Fruit fly (Drosophila melanogaster) whole organism, embryonic: Measurements from ENCODE around the gene VhaM9.7-c.

Experiments
- B-H1 ChIP-seq: fragments of 200-800 bp; sonication (Bioruptor generic); IDR thresholded peaks from 3 replicates; pipeline ENCODE4 v1.3.6; 2022; ENCODE audit warnings: missing biosample characterization, missing genetic modification characterization
- BtbVII ChIP-seq: fragments of 200-800 bp; sonication (Bioruptor generic); optimal IDR thresholded peaks from 3 replicates; lab custom pipeline; 2017; ENCODE audit warnings: missing biosample characterization, mild to moderate bottlenecking, missing genetic modification characterization
- CG10147 ChIP-seq: fragments of 200-800 bp; sonication (Bioruptor generic); optimal IDR thresholded peaks from 2 replicates; lab custom pipeline; 2019; ENCODE audit warnings: missing biosample characterization, mild to moderate bottlenecking, missing genetic modification characterization, moderate library complexity
- CG10274 ChIP-seq: fragments of 200-800 bp; sonication (Bioruptor generic); optimal IDR thresholded peaks from 3 replicates; lab custom pipeline; 2017; ENCODE audit warnings: missing biosample characterization, mild to moderate bottlenecking, missing genetic modification characterization
- CG11560 ChIP-seq: fragments of 200-800 bp; sonication (Bioruptor generic); IDR thresholded peaks from 3 replicates; pipeline ENCODE4 v1.3.6; 2022; ENCODE audit warnings: missing biosample characterization, missing genetic modification characterization
- CG12155 ChIP-seq: fragments of 200-800 bp; sonication (Bioruptor generic); optimal IDR thresholded peaks from 3 replicates; lab custom pipeline; 2016; ENCODE audit warnings: missing biosample characterization, missing genetic modification characterization
- CG14050 ChIP-seq: fragments of 200-800 bp; sonication (Bioruptor generic); IDR thresholded peaks from 3 replicates; pipeline ENCODE4 v1.3.6; 2022; ENCODE audit warnings: missing biosample characterization, missing genetic modification characterization
- CG15514 ChIP-seq: fragments of 200-800 bp; sonication (Bioruptor generic); optimal IDR thresholded peaks from 3 replicates; lab custom pipeline; 2017; ENCODE audit warnings: missing biosample characterization, missing genetic modification characterization, mild to moderate bottlenecking, moderate library complexity, missing genetic modification reagents
- CG17385 ChIP-seq: fragments of 200-800 bp; sonication (Bioruptor generic); optimal IDR thresholded peaks from 3 replicates; lab custom pipeline; 2018; ENCODE audit warnings: missing biosample characterization, mild to moderate bottlenecking, missing genetic modification characterization
- CG17802 ChIP-seq: fragments of 200-800 bp; sonication (Bioruptor generic); optimal IDR thresholded peaks from 2 replicates; lab custom pipeline; 2018; ENCODE audit warnings: missing biosample characterization, mild to moderate bottlenecking, missing genetic modification characterization, moderate library complexity
- CG2120 ChIP-seq: fragments of 200-800 bp; sonication (Bioruptor generic); optimal IDR thresholded peaks from 3 replicates; lab custom pipeline; 2016; ENCODE audit warnings: missing biosample characterization, missing genetic modification characterization
- CG2712 ChIP-seq: fragments of 200-800 bp; optimal IDR thresholded peaks from 3 replicates; lab custom pipeline; 2019; ENCODE audit warnings: missing biosample characterization, mild to moderate bottlenecking, missing genetic modification characterization, moderate library complexity
- CG33213 ChIP-seq: fragments of 200-800 bp; sonication (Bioruptor generic); optimal IDR thresholded peaks from 3 replicates; lab custom pipeline; 2016; ENCODE audit warnings: missing biosample characterization, missing genetic modification characterization
- CG3407 ChIP-seq: fragments of 200-800 bp; sonication (Bioruptor generic); optimal IDR thresholded peaks from 2 replicates; lab custom pipeline; 2018; ENCODE audit warnings: missing biosample characterization, mild to moderate bottlenecking, missing genetic modification characterization
- CG43689 ChIP-seq: fragments of 200-800 bp; sonication (Bioruptor generic); IDR thresholded peaks from 2 replicates; pipeline ENCODE4 v1.3.6; 2022; ENCODE audit warnings: missing biosample characterization, missing genetic modification characterization
- CG4707 ChIP-seq: fragments of 200-800 bp; sonication (Bioruptor generic); optimal IDR thresholded peaks from 2 replicates; lab custom pipeline; 2018; ENCODE audit warnings: missing biosample characterization, mild to moderate bottlenecking, missing genetic modification characterization, moderate library complexity
- CG4854 ChIP-seq: fragments of 200-800 bp; sonication (Bioruptor generic); optimal IDR thresholded peaks from 2 replicates; lab custom pipeline; 2016; ENCODE audit warnings: missing biosample characterization, missing genetic modification characterization, inconsistent platforms
- CG6813 ChIP-seq: fragments of 200-800 bp; sonication (Bioruptor generic); optimal IDR thresholded peaks from 2 replicates; lab custom pipeline; 2017; ENCODE audit warnings: missing biosample characterization, missing genetic modification characterization, mild to moderate bottlenecking, moderate library complexity, missing genetic modification reagents
- CG7987 ChIP-seq: fragments of 200-800 bp; sonication (Bioruptor generic); optimal IDR thresholded peaks from 2 replicates; lab custom pipeline; 2018; ENCODE audit warnings: missing biosample characterization, mild to moderate bottlenecking, missing genetic modification characterization, moderate library complexity
- CG8388 ChIP-seq: fragments of 200-800 bp; sonication (Bioruptor generic); optimal IDR thresholded peaks from 2 replicates; lab custom pipeline; 2019; ENCODE audit warnings: missing biosample characterization, mild to moderate bottlenecking, missing genetic modification characterization, moderate library complexity
- Chrac-16 ChIP-seq: fragments of 200-800 bp; sonication (Bioruptor generic); optimal IDR thresholded peaks from 3 replicates; lab custom pipeline; 2016; ENCODE audit warnings: missing biosample characterization, missing genetic modification characterization
- Dll ChIP-seq: fragments of 200-800 bp; sonication (Bioruptor generic); IDR thresholded peaks from 4 replicates; pipeline ENCODE4 v1.3.6; 2022; ENCODE audit warnings: missing biosample characterization, missing genetic modification characterization; ENCODE audit not compliant: partially characterized antibody
- Dp ChIP-seq: fragments of 200-800 bp; sonication (Bioruptor generic); optimal IDR thresholded peaks from 2 replicates; lab custom pipeline; 2018; ENCODE audit warnings: missing biosample characterization, mild to moderate bottlenecking, missing genetic modification characterization, moderate library complexity
- Fer3 ChIP-seq: fragments of 200-800 bp; sonication (Bioruptor generic); optimal IDR thresholded peaks from 2 replicates; lab custom pipeline; 2018; ENCODE audit warnings: missing biosample characterization, mild to moderate bottlenecking, missing genetic modification characterization, moderate library complexity
- Gug ChIP-seq: fragments of 200-800 bp; sonication (Bioruptor generic); IDR thresholded peaks from 4 replicates; pipeline ENCODE4 v1.3.6; 2022; ENCODE audit warnings: missing biosample characterization, missing genetic modification characterization
- HHEX ChIP-seq: fragments of 200-800 bp; sonication (Bioruptor generic); optimal IDR thresholded peaks from 3 replicates; lab custom pipeline; 2017; ENCODE audit warnings: missing biosample characterization, mild to moderate bottlenecking, missing genetic modification characterization, missing genetic modification reagents
- HmgZ ChIP-seq: fragments of 200-800 bp; sonication (Bioruptor generic); optimal IDR thresholded peaks from 2 replicates; lab custom pipeline; 2018; ENCODE audit warnings: missing biosample characterization, mild to moderate bottlenecking, missing genetic modification characterization
- MBD-R2 ChIP-seq: fragments of 200-800 bp; sonication (Bioruptor generic); IDR thresholded peaks from 2 replicates; pipeline ENCODE4 v1.3.6; 2022; ENCODE audit warnings: missing biosample characterization, missing genetic modification characterization
- Mad ChIP-seq: fragments of 200-800 bp; sonication (Bioruptor generic); optimal IDR thresholded peaks from 2 replicates; lab custom pipeline; 2016; ENCODE audit warnings: missing biosample characterization, missing genetic modification characterization
- Scr ChIP-seq: fragments of 200-800 bp; sonication (Bioruptor generic); IDR thresholded peaks from 2 replicates; pipeline ENCODE4 v1.3.6; 2022; ENCODE audit warnings: missing biosample characterization, missing genetic modification characterization; ENCODE audit not compliant: partially characterized antibody
- Sry-β ChIP-seq: fragments of 200-800 bp; sonication (Bioruptor generic); optimal IDR thresholded peaks from 2 replicates; lab custom pipeline; 2018; ENCODE audit warnings: missing biosample characterization, mild to moderate bottlenecking, missing genetic modification characterization, moderate library complexity
- Tbp ChIP-seq: fragments of >200 bp; optimal IDR thresholded peaks from 2 replicates; lab custom pipeline; 2018; ENCODE audit warnings: missing biosample characterization, missing genetic modification characterization
- Trl ChIP-seq, 3 experiments: fragments of >200 bp in 2 of 3; fragments of 200-800 bp in 1 of 3; sonication (Bioruptor generic) in 1 of 3; optimal IDR thresholded peaks; 2 replicates in 1 of 3; 3 replicates in 2 of 3; lab custom pipeline; 2016 to 2017; ENCODE audit warnings: missing biosample characterization in 1 of 3, missing genetic modification characterization in 1 of 3
- Xrp1 ChIP-seq: fragments of 200-800 bp; sonication (Bioruptor generic); IDR thresholded peaks from 2 replicates; pipeline ENCODE4 v1.3.6; 2022; ENCODE audit warnings: missing biosample characterization, missing genetic modification characterization
- btn ChIP-seq: fragments of 200-800 bp; sonication (Bioruptor generic); optimal IDR thresholded peaks from 2 replicates; lab custom pipeline; 2016; ENCODE audit warnings: missing biosample characterization, missing genetic modification characterization
- caup ChIP-seq: fragments of 200-800 bp; sonication (Bioruptor generic); optimal IDR thresholded peaks from 3 replicates; lab custom pipeline; 2017; ENCODE audit warnings: missing biosample characterization, mild to moderate bottlenecking, missing genetic modification characterization, moderate library complexity; ENCODE audit not compliant: severe bottlenecking
- ems ChIP-seq: fragments of 200-800 bp; sonication (Bioruptor generic); optimal IDR thresholded peaks from 3 replicates; lab custom pipeline; 2016; ENCODE audit warnings: missing biosample characterization, missing genetic modification characterization
- eyg ChIP-seq: fragments of 200-800 bp; sonication (Bioruptor generic); optimal IDR thresholded peaks from 3 replicates; lab custom pipeline; 2016; ENCODE audit warnings: missing biosample characterization, missing genetic modification characterization
- gem ChIP-seq: fragments of 200-800 bp; sonication (Bioruptor generic); optimal IDR thresholded peaks from 2 replicates; lab custom pipeline; 2019; ENCODE audit warnings: missing biosample characterization, mild to moderate bottlenecking, missing genetic modification characterization, moderate library complexity
- insv ChIP-seq, 2 experiments: fragments of 200-800 bp; sonication (Bioruptor generic); optimal IDR thresholded peaks; 3 replicates each; lab custom pipeline; 2016 to 2018; ENCODE audit warnings: missing biosample characterization in 2 of 2, missing genetic modification characterization in 2 of 2
- inv ChIP-seq: fragments of 200-800 bp; sonication (Bioruptor generic); IDR thresholded peaks from 2 replicates; pipeline ENCODE4 v1.3.6; 2022; ENCODE audit warnings: missing biosample characterization, missing genetic modification characterization; ENCODE audit not compliant: partially characterized antibody
- ken ChIP-seq: fragments of 200-800 bp; sonication (Bioruptor generic); IDR thresholded peaks from 3 replicates; pipeline ENCODE4 v1.3.6; 2022; ENCODE audit warnings: missing biosample characterization, missing genetic modification characterization
- knrl ChIP-seq: fragments of 200-800 bp; sonication (Bioruptor generic); IDR thresholded peaks from 3 replicates; pipeline ENCODE4 v1.3.6; 2022; ENCODE audit warnings: missing biosample characterization, missing genetic modification characterization; ENCODE audit not compliant: partially characterized antibody
- pnt ChIP-seq: fragments of 200-800 bp; sonication (Bioruptor generic); optimal IDR thresholded peaks from 3 replicates; lab custom pipeline; 2016; ENCODE audit warnings: missing biosample characterization, missing genetic modification characterization
- pum ChIP-seq: fragments of 200-800 bp; sonication (Bioruptor generic); optimal IDR thresholded peaks from 2 replicates; lab custom pipeline; 2016; ENCODE audit warnings: missing biosample characterization, missing genetic modification characterization
- run ChIP-seq: fragments of 200-800 bp; sonication (Bioruptor generic); optimal IDR thresholded peaks from 3 replicates; lab custom pipeline; 2018; ENCODE audit warnings: missing biosample characterization, mild to moderate bottlenecking, missing genetic modification characterization
- salm ChIP-seq: fragments of 200-800 bp; sonication (Bioruptor generic); optimal IDR thresholded peaks from 2 replicates; lab custom pipeline; 2018; ENCODE audit warnings: missing biosample characterization, mild to moderate bottlenecking, missing genetic modification characterization
- sna ChIP-seq: fragments of 200-800 bp; sonication (Bioruptor generic); IDR thresholded peaks from 2 replicates; pipeline ENCODE4 v1.3.6; 2022; ENCODE audit warnings: missing biosample characterization, missing genetic modification characterization; ENCODE audit not compliant: partially characterized antibody
- sqz ChIP-seq: fragments of 200-800 bp; sonication (Bioruptor generic); optimal IDR thresholded peaks from 3 replicates; lab custom pipeline; 2018; ENCODE audit warnings: missing biosample characterization, mild to moderate bottlenecking, missing genetic modification characterization
- unc-4 ChIP-seq: fragments of 200-800 bp; sonication (Bioruptor generic); IDR thresholded peaks from 2 replicates; pipeline ENCODE4 v1.3.6; 2022; ENCODE audit warnings: missing biosample characterization, missing genetic modification characterization; ENCODE audit not compliant: partially characterized antibody

The VhaM9.7-c gene

DNA sequence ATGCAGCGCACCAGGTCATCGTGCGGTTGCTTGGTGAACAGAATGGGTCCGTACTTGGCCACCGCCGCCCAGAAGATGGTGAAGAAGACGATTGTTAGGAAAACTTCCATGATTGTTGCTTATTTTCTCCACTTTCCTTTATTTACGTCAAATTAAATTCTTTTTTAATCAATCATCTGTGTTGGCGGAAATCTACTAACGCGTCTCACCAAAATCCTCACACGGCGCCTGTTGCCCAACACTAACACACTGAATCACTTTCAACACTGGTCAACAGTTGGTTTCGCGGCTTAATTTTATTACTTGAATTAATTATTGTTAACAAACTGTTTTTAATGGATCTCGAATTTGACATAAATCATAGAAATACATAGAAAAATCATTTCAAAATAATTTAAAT lies at the start of gene VhaM9.7-c (continued):
- TF ChIP-seq caup (GFP tag; lab: Kevin White, UChicago) (peak; percentile 43), sna (GFP tag; lab: Robert Waterston, UW) (no peak), CG43689 (GFP tag; lab: Robert Waterston, UW) (no peak), ken (GFP tag; lab: Robert Waterston, UW) (no peak), CG14050 (GFP tag; lab: Robert Waterston, UW) (no peak), CG7987 (GFP tag; lab: Kevin White, UChicago) (peak; percentile 39), Mad (peak; percentile 11), CG11560 (tag; lab: Robert Waterston, UW) (no peak), pum (GFP tag; lab: Kevin White, UChicago) (no peak), CG8388 (GFP tag; lab: Kevin White, UChicago) (no peak), unc-4 (GFP tag; lab: Robert Waterston, UW) (no peak), Sry-β (GFP tag; lab: Kevin White, UChicago) (no peak), insv (GFP tag; optimal IDR thresholded peaks at IDR 0.05; lab: Kevin White, UChicago) (no peak), MBD-R2 (GFP tag; lab: Robert Waterston, UW) (peak; percentile 91), CG10274 (GFP tag; lab: Kevin White, UChicago) (no peak), Dp (GFP tag; lab: Kevin White, UChicago) (peak; percentile 80), CG3407 (GFP tag; lab: Kevin White, UChicago) (no peak), Gug (GFP tag; lab: Robert Waterston, UW) (no peak), Dll (GFP tag; lab: Robert Waterston, UW) (0 out of 4 replicates have a peak, but pooled peaks have one; percentile 16), Fer3 (tag; lab: Kevin White, UChicago) (peak; percentile 22), CG33213 (GFP tag; lab: Kevin White, UChicago) (peak; percentile 47), Chrac-16 (peak; percentile 29), CG10147 (GFP tag; lab: Kevin White, UChicago) (no peak), Trl (optimal IDR thresholded peaks at IDR 0.05; lab: Kevin White, UChicago) (no peak), Trl (GFP tag; optimal IDR thresholded peaks at IDR 0.05; lab: Kevin White, UChicago) (peak; percentile 22), run (tag; lab: Kevin White, UChicago) (no peak), CG17385 (GFP tag; lab: Kevin White, UChicago) (peak; percentile 56), B-H1 (no peak), sqz (peak; percentile 6), HmgZ (tag; lab: Kevin White, UChicago) (peak; percentile 60), btn (GFP tag; lab: Kevin White, UChicago) (no peak), CG17802 (tag; lab: Kevin White, UChicago) (no peak), CG6813 (GFP tag; lab: Kevin White, UChicago) (no peak), CG2120 (GFP tag; lab: Kevin White, UChicago) (peak; percentile 70), eyg (no peak), salm (tag; lab: Kevin White, UChicago) (no peak), CG4854 (GFP tag; lab: Kevin White, UChicago) (no peak), CG2712 (tag; lab: Kevin White, UChicago) (no peak), Scr (GFP tag; lab: Robert Waterston, UW) (peak; percentile 28; the same call in 1 of the 2 replicates), BtbVII (GFP tag; lab: Kevin White, UChicago) (no peak), ems (peak; percentile 10), CG4707 (peak; percentile 28), gem (tag; lab: Kevin White, UChicago) (no peak), knrl (GFP tag; lab: Robert Waterston, UW) (no peak), Tbp (GFP tag; lab: Kevin White, UChicago) (no peak), CG15514 (peak; percentile 47), pnt (no peak), CG12155 (GFP tag; lab: Kevin White, UChicago) (peak; percentile 28), HHEX (no peak), inv (GFP tag; lab: Robert Waterston, UW) (no peak), Xrp1 (GFP tag; lab: Robert Waterston, UW) (peak; percentile 36; the same call in 1 of the 2 replicates)
